Worm (Caenorhabditis elegans): ENCODE measurements around the gene C44H4.4.
"Not testable (repeated sequence)": the region's sequence is repeated elsewhere in the genome, so short reads cannot be mapped to it uniquely, and the experiment has no call there.

The C44H4.4 gene

DNA sequence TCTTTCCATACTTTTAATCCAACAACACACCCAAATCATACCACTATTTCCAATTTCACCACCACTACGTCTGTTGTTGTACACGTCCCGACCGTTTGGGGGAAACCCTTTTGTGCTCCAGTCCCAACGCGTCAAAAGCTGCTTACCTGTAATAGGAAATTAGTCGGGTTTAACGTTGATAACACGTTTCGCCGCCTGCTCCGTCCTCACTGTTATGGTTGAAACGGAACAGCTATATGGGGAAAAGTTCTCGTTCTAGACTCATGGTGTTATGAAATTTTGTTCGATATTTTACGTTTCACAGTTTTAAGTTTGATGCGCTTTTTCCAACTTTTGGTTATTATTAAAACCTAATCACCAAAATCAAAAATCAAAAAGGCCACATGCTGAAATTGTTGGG lies 53.0 kb downstream of the C44H4.4 start:
- TF ChIP-seq nhr-76 (tag; optimal IDR thresholded peaks at IDR 0.05) (no peak), mep-1 (tag; optimal IDR thresholded peaks at IDR 0.05) (no peak), jun-1 (tag; optimal IDR thresholded peaks at IDR 0.05) (no peak), elt-2 (tag; optimal IDR thresholded peaks at IDR 0.05) (peak; percentile 37), lin-14 (GFP tag; optimal IDR thresholded peaks at IDR 0.05) (no peak)

DNA sequence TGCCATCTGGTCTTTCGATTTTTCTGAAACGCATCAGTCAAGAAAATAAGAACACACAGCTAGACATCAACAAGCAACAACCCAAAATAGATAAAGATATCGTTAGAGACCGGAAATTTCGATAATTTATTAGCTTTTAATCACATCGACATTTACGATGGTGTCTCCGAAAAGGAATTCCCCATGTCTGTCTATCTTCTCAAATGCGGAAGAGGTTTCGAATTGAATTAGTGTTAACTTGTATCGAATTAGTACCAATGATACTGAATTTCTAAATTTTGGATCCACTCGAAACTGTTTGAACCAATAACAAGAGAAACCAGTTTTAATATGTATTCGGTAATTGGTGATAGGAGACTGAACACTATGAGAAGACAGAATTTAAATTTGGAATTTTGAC lies 54.3 kb downstream of the C44H4.4 start:
- TF ChIP-seq skn-1 (tag; optimal IDR thresholded peaks at IDR 0.05) (no peak), nhr-85 (tag) (peak; percentile 73), blmp-1 (tag; optimal IDR thresholded peaks at IDR 0.05) (peak; percentile 14)

DNA sequence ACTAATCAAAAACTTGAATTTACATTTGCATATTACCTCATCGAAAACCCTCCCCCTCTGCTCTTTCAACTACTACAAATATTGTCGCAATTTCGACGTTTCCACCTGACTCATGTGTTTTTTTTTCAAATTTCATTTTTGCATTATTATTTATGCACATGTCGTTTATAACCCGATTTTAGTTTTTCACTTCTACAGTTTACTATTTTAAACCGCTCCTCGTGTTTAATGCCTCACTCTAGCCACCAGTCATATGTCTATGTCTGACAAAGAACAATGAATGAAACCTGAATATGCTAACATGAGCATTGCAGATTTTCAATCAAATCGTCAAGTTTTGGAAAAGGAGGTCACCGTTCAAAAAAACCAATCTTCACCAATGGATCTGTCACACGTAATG lies 54.8 kb downstream of the C44H4.4 start, which contains the start of gene T24C2.5:
T24C2.5 (plus strand) TSS at position 301 of the 400 bp plus-strand sequence.
- TF ChIP-seq elt-3 (tag; optimal IDR thresholded peaks at IDR 0.05) (no peak), irx-1 (tag; optimal IDR thresholded peaks at IDR 0.05) (no peak)

DNA sequence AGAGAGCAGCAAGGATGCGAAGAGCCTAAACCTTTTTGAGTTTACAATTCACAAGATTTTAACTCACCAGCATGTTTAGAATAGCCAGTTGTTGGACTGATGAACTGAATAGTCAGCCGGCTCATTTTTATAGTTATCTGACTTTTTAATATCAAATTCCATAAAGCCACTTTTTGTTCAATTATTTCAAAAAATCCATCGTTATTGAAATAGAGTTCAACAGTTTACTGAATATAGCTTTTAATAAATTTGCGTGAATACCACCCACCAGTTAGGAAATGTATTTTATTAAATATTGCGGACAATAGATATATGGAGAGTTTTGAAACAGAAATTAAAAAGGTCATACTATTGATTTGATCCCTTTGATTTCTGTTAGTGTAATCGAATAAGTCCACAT lies 58.8 kb downstream of the C44H4.4 start, which contains the start of gene nspc-20:
nspc-20 (minus strand) TSS at position 101 of the 400 bp plus-strand sequence.
- TF ChIP-seq swsn-7 (tag; optimal IDR thresholded peaks at IDR 0.05) (no peak), efl-1 (optimal IDR thresholded peaks at IDR 0.05) (no peak), efl-1 (GFP tag; optimal IDR thresholded peaks at IDR 0.05 in 1 of 2) (no peak), ztf-4 (tag; optimal IDR thresholded peaks at IDR 0.05) (no peak), grh-1 (GFP tag; IDR thresholded peaks at IDR 0.05) (no peak), nhr-84 (tag; optimal IDR thresholded peaks at IDR 0.05) (no peak), mef-2 (tag; optimal IDR thresholded peaks at IDR 0.05) (no peak), nhr-19 (GFP tag; conservative IDR thresholded peaks at IDR 0.05) (no peak), lin-15B (tag; optimal IDR thresholded peaks at IDR 0.05) (no peak), isw-1 (GFP tag; IDR thresholded peaks at IDR 0.05) (no peak), aly-2 (tag; optimal IDR thresholded peaks at IDR 0.05) (no peak), irx-1 (tag; optimal IDR thresholded peaks at IDR 0.05) (no peak), C16A3.4 (tag; optimal IDR thresholded peaks at IDR 0.05) (no peak), lin-39 (tag; optimal IDR thresholded peaks at IDR 0.05) (no peak)

DNA sequence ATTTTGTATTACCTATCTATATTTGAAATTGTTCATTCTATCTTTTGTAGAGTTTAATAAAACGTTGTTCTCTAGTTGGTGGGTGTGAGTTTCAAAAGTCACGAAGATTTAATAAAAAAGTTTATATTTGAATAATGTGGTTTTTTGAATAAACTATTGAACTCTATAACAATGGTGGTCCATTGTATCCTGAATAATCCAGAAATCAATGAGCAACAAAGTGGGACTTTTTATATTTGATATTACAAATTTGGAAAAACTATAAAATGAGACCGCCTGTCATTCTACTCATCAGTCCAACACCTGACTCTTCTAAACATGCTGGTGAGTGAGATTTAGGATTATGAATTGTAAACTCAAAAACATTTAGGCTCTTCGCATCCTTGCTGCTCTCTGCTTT lies 60.5 kb downstream of the C44H4.4 start, which contains the start of gene nspc-19:
nspc-19 (plus strand) TSS at position 301 of the 400 bp plus-strand sequence.
- not testable (repeated sequence) for TF ChIP-seq ztf-4, zag-1, tbx-2 (tag; optimal IDR thresholded peaks at IDR 0.05)

DNA sequence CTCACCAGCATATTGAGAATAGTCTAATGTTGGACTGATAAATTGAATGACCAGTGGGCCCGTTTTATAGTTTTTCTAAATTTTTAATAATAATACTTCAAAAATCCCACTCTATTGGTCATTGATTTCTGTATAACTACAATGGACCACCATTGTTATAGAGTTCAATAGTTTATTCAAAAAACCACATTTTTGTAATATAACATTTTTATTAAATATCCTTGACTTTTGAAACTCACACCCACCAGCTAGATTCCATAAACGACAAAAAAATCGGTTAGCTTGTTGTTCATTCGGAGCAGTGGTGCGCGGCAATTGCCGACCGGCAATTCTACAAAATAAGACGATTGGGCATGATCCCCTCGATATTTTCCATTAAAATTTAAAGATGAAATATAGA lies 61.3 kb downstream of the C44H4.4 start, which contains the start of gene nspc-18:
nspc-18 (minus strand) TSS at position 101 of the 400 bp plus-strand sequence.
- TF ChIP-seq ztf-11 (tag; optimal IDR thresholded peaks at IDR 0.05) (no peak), efl-1 (optimal IDR thresholded peaks at IDR 0.05) (no peak), efl-1 (GFP tag; optimal IDR thresholded peaks at IDR 0.05 in 1 of 2) (peak in 1 of 2 experiments; percentile 1), ceh-63 (GFP tag; optimal IDR thresholded peaks at IDR 0.05) (no peak), lsy-2 (tag; optimal IDR thresholded peaks at IDR 0.05) (no peak), isw-1 (GFP tag; IDR thresholded peaks at IDR 0.05) (no peak), unc-86 (tag; optimal IDR thresholded peaks at IDR 0.05) (no peak)

DNA sequence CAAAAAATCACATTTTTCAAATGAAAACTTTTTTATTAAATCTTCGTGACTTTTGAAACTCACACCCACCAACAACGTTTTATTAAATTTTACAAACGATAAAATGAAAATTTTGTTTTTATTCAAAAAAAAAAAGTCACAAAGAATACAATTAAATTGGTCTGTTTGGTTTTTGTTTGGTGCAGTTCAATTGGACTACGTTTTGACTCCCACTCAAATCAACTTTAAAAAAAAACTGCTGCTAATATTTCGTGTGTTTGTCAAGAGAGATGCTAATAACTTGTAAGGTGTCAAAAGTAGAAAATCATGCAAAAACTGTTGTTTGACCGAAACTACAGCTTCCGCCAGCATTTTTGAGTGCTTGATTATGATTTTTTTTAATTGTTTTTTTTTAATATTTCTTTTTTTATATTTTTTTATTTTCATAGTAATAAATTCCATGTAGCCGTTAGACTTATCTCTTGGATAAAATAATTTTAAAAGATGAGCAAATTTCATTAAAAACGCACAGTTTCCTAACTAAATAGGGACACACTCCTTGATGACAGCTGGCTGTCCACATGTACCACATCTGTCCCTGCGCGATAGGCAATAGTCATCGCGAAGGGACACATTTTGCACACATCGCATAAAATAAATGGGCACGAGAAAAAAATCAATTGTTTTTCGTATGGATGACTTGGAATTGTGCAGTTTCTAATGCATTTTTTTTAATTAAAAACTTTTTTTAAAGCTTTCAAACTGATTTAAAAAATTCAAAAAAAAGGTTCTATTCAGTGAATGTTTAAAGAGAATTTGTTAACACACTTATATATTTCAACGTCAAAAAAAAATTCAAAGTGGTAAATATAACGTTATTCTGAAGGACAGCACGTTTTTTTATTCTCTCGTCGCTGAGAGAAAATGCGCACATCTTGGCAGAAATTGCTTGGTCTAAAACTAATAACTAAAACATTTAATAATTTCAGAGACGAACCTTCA lies 63.3 kb downstream of the C44H4.4 start:
- TF ChIP-seq snu-23 (GFP tag; optimal IDR thresholded peaks at IDR 0.05) (peak; percentile 100), lin-14 (GFP tag; optimal IDR thresholded peaks at IDR 0.05) (peak; percentile 99), unc-86 (tag; optimal IDR thresholded peaks at IDR 0.05) (peak; percentile 97), xbp-1 (tag; optimal IDR thresholded peaks at IDR 0.05) (peak; percentile 96), ama-1 (optimal IDR thresholded peaks at IDR 0.05) (no peak), mdl-1 (tag; optimal IDR thresholded peaks at IDR 0.05) (peak in 1 of 2 experiments; percentile 95), ces-1 (GFP tag; optimal IDR thresholded peaks at IDR 0.05) (peak; percentile 95), efl-3 (GFP tag; optimal IDR thresholded peaks at IDR 0.05) (peak; percentile 96), nhr-28 (tag; optimal IDR thresholded peaks at IDR 0.05) (peak; percentile 29), tbx-2 (tag; optimal IDR thresholded peaks at IDR 0.05) (peak; percentile 99), nhr-77 (tag; optimal IDR thresholded peaks at IDR 0.05) (peak; percentile 99), fkh-4 (tag; optimal IDR thresholded peaks at IDR 0.05; ENCODE audit: borderline replicate concordance) (peak; percentile 95), unc-62 (GFP tag; optimal IDR thresholded peaks at IDR 0.05) (peak; percentile 77), lin-39 (tag; optimal IDR thresholded peaks at IDR 0.05) (peak; percentile 100), nhr-20 (tag; optimal IDR thresholded peaks at IDR 0.05) (peak; percentile 98)
